Fruit fly (Drosophila melanogaster): Measurements from ENCODE around the gene CG10907.

Gene CG10907

DNA sequence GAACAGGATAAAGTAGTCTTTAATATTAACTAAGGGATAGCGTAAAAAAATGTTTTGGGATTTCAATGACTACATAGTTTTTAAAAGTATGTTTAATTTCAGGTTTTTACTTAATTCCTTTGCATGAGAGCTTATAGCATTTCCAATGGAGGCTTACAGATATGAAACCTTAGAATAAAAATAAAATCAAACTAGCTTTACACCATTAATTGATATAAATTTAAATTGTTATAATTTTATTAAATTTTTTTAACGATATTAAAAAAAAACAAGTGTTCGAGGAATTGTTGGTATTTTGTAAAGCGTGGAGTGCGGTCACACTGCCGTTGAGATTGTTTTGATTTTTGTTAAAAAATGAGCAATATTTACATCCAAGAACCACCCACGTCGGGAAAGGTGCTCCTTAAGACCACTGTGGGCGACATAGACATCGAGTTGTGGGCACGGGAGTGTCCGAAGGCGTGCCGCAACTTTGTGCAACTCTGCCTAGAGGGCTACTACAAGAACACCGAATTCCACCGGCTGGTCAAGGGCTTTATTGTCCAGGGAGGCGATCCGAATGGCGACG, at the start of gene CG10907, which contains the start of gene twy:
Gene CG10907, plus strand, starts transcription at position 282 of the 568 bp plus-strand sequence.
Gene twy, minus strand, starts transcription at position 51 of the 568 bp plus-strand sequence.
- no peak for TF ChIP-seq noc (tag; optimal IDR thresholded peaks at IDR 0.05)

DNA sequence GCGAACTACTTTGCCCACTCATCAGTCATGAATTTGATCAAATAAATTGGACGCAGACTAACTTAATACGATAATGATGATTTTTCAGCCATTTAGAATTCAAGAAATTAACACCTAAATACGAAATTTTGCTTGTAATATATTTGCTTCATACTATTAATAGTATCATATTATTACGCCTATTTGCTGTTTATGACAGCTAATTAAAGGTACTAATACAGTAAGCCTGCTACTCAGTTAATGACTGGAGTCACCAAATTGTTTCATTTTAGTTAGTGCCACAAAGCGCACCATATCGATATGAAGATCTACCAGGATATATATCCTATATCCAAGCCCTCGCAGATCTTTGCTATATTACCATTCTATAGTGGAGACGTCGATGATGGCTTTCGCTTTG, 42.3 kb upstream of the CG10907 start, which contains the start of gene Gr68a:
Gene Gr68a, plus strand, starts transcription at position 301 of the 400 bp plus-strand sequence.
- no peak for TF ChIP-seq noc (tag; optimal IDR thresholded peaks at IDR 0.05)

DNA sequence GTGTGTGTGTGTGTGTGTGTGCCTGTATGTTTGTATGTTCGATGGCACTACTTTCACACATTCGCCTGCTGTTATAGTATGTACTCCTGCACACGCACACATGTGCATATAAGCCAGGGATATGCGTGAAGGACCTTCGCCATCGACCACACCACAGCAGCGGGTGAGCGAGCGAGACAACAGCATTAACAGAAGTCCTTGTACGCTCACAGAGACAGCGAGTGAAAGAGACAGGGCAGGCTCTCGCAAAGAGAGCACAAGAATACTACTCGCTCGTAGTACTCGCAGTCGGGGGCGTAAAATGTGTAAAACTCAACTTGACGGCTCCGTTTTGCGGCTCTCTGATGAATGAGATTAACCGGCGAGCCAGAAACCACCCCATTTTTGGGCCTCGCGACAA, 28.4 kb upstream of the CG10907 start:
- no peak for TF ChIP-seq noc (tag; optimal IDR thresholded peaks at IDR 0.05)

DNA sequence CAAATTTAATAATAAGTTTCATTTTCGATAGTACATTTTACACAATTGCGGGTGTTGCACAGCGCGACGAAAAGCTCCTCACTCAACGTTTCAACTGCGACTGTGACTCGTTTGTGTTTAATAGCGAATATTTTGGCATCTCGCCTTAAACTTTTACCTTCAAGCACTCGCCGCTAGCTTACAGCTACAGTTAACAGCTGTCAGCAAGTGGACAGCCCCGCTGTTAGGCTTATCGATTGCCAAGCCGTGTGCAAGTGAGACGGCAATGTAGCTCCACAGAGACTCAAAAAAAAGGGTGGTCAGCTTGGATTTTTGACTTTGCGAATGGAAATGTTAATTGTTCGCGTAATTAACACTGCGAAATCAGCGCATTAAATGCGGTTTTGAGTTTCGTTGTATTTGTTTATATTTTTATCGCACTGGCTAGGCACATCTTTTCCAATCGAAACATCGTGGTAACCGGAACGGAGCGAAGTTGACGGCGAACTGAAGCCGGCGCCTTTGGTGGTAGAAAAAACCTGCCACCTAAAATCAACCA, 27.6 kb upstream of the CG10907 start, which contains the start of gene loaf:
Gene loaf, minus strand, starts transcription at position 488 of the 538 bp plus-strand sequence.
- no peak for TF ChIP-seq noc (tag; optimal IDR thresholded peaks at IDR 0.05)

DNA sequence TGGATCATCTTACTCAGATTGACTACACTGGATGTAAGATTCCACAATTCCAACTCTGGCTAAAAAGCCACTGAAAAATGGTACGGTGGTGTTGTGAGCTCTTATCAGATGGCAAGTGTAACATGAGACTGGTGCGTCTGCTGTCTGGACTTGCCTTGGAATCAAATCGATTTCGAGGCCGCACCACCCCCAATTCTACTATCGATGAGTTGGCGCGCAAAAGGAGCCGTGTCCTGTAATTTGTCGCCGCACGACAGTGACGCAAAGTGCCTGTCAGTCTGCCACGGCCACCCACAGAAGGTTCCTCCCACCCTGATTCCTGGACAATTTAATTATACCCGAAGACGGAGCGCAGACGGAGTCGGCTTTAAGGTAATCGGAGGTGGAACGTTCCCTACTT, 26.8 kb upstream of the CG10907 start:
- TF ChIP-seq noc (tag; optimal IDR thresholded peaks at IDR 0.05), result no peak

DNA sequence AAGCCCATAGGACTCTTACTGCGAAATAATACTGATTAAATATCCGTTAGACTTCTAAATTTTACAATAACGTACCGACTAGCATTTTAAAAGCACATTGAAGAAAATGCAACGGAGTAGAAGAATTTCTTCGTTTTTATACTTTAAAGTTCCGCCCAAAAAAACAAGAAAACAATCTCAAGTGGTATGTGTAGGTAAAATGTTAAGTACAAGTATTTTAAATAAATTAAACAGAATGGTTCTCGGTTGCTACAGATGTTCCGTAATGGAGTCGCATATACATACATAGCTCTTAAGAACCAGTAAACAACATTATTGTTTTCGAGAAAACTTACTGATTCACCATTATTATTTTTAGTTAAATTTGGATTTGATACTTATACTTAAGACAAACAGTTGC, 21.3 kb upstream of the CG10907 start, which contains the start of gene Muc68D:
Gene Muc68D, minus strand, starts transcription at position 101 of the 400 bp plus-strand sequence.
- no peak for TF ChIP-seq noc (tag; optimal IDR thresholded peaks at IDR 0.05)

DNA sequence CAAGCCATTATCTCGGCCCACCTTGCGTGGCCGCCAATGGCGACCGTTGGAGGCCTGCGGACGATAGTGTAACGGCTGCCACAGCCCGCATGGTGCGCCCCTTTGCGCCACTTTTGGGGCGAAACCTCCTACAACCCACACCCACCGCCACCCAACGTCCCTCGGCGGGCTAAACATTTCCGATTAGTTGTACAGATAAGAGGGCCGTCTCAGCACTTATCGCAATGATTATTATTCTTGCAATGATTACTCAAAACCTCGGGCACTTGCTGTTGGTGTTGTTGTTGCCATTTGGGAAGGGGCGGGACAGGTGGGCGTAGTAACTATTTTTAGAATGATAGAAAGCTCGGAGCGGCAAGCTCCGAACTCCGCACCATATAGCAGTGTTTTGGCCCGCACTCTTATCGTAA, 20.7 kb upstream of the CG10907 start:
- peak; percentile 20 for TF ChIP-seq noc (tag; optimal IDR thresholded peaks at IDR 0.05)

DNA sequence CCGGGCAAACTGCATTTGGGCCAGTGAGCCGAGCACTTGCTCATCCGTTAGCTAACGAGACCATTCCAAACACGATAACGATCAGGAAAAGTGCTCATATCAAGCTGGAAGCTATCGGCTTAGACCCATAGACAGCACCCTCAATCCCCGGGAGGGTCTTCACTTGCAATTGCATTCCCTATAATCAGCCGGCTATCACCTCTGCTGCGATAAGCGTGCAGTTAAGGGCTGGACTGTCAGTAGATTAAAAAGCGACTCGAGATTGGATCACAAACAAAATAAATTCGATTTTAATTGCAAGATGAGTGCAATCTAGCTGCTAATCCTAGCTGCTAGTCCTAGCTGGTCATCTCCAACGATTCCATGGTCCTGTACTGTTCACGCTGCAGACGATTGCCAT, 19.5 kb upstream of the CG10907 start:
- TF ChIP-seq noc (tag; optimal IDR thresholded peaks at IDR 0.05), result no peak

DNA sequence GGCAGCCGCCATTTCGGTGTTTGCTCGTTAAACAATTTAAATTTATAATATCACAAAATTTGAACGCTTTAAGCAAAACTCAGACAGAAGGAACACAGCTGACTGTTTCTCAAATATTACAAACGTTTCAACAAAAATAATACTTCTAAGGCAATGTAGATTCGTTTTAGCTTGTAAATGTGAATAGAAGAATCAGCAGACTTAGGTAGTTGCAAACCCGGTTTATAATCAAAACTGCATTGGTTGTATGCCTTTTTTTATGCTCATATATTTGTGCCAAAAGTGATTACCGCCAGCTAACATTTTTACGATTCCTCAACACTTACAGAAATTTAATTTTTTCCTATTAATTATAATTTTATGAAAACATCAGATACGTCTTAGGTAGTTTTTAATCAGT, 18.9 kb upstream of the CG10907 start, which contains the start of gene Tim13:
Gene Tim13, minus strand, starts transcription at position 101 of the 400 bp plus-strand sequence.
- no peak for TF ChIP-seq noc (tag; optimal IDR thresholded peaks at IDR 0.05)

DNA sequence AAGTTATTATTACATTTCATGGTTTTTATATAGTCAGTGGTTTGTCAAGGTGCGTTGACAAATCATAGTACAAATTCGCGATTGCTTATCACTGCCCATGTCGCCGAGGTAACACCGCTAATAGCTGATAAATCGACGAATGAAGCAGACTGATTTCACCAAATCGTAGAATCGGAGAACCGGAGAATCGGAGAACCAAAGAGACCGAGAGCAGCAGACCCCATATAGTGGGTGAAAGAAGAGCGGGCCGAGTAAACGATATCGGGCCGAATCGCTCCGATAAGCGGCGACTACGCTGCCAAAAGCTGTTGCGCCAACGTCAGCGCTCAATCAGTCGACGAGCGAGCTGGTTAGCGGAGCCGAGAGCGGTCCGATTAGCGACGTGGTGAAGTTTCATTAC, 16.6 kb upstream of the CG10907 start, which contains the start of gene CG14131:
Gene CG14131, plus strand, starts transcription at position 343 of the 400 bp plus-strand sequence.
- no peak for TF ChIP-seq noc (tag; optimal IDR thresholded peaks at IDR 0.05)

DNA sequence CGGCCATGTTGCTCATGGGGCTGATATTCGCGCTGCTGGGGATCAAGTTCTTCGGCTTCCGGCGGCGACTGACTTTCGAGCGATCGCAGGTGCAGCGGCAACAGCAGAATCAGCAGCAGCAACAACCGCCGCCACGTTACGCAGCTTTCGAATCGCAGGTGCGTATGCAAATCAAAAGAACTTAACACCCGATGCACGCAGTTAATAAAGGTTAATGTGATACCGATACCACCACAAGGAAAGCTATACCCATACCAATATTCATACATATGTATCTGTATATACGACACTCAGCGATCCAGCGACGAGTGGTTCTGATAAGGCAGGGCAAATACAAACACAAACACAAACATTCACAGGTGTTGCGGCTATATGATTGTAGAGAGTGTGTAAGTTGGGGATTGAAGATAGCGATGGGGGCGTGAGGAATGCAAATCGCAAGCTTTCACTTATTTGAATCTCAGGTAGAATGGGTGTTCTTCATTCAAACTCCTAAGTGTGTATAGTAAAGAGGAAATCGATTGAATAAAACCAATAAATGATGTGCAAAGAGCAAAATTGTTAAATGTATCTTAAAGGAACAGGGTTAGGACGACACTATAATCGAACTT, 15.9 kb upstream of the CG10907 start:
- TF ChIP-seq noc (tag; optimal IDR thresholded peaks at IDR 0.05), result no peak

DNA sequence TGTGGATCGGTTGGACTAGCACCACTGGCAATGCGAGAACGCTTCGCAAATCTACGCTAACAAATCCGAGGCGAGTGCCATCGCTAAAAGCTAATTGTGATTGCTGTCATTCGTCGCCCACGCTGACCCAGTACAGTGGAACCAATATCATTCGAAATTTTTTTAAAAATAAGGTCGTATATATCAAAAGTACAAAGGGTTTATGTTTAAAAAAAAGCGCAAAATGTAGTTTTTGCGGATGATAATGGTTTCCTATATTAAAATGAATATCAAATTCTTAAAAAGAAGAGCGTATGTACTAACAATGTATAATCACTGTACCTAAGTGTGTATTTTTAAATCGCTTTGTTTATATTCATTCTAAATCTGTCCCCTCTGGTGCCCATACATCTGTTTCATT, 8.0 kb upstream of the CG10907 start:
- TF ChIP-seq noc (tag; optimal IDR thresholded peaks at IDR 0.05), result peak; percentile 78

DNA sequence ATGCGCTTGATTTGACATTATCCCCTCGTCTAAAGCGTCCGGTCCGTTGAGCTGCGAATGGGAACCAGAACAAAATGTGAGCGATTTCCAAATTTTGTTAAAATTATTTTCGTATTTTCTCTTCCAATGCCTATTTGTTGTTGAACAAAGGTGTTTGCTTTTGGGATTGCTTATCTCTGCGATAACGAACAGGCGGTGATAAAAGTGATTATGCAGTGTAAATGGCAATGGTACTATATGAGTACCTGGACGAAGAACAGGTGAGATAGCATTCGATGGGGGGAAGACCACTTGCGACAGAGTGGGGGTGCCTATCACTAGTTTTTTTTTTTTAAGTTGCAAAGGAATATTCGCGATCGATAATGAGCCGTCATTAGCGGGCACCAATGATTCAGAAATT, 5.1 kb upstream of the CG10907 start:
- no peak for TF ChIP-seq noc (tag; optimal IDR thresholded peaks at IDR 0.05)

DNA sequence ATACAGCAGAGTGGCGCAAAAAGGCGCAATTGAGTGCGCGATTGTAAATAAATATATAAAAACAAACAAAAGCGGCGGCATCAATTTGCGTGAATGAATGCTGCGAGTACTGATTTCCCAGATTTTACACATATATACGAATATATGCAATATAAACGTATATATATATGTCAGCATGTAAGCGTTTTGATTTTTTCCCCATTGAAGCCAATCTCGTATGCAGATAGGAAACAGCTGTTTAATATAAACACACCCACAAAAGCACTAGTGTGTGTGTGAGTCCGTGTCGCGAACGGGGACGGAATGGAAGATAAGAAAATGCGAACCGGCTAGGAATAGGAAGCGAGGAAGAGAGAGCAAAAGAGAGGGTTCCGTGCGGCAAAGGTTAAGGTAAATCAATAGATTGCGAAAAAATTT, 4.4 kb upstream of the CG10907 start:
- peak; percentile 29 for TF ChIP-seq noc (tag; optimal IDR thresholded peaks at IDR 0.05)

DNA sequence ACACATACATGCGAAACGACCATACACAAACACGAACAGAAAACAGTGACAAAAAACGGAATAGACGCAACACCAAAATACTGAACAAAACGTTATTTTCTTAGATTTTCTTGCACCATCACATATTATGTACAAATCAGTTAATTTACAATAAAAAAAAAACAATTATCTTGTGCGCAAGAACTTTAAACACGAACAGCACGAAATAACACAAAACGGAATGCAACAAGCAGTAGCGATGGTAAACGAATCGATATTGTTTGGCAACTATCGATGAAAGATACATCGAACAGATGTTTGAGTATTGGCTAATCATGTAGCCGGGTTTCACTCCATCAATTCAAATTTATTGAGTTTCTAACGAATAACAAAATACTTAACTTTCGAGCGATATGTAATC, 3.5 kb upstream of the CG10907 start, which contains the start of gene Pi3K68D:
Gene Pi3K68D, minus strand, starts transcription at position 241 of the 400 bp plus-strand sequence.
- TF ChIP-seq noc (tag; optimal IDR thresholded peaks at IDR 0.05), result no peak

DNA sequence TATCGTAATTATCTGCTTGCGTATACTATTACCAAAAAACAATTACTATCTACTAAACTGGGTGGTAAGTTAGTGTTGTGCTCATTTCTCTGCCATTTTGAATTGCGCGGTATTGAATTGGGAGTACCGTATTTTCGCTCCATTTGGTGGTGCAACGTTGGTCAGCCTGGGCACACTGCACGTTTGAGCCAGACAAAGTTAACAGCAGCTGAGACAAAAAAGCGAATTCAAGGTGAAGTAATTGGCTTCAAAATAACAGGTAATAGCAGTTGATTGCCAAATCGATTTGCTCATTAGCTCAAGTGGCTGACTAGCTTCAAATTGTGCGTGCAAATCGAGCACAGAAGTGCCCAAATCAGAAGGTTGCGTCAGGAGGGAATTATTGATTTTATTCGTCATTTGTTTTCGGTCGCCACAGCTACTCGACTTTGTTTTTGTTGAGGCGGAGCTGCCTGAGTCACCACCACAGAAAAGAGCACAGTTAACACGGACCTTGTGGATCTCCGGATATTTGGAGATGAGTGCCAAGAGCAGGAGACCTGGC, 2.2 kb downstream of the CG10907 start, which contains the start of gene Klp68D:
Gene Klp68D, plus strand, starts transcription at position 175 of the 544 bp plus-strand sequence.
- TF ChIP-seq noc (tag; optimal IDR thresholded peaks at IDR 0.05), result no peak
